Worm (Caenorhabditis elegans): ENCODE measurements around the gene chts-1.

chts-1 gene

DNA sequence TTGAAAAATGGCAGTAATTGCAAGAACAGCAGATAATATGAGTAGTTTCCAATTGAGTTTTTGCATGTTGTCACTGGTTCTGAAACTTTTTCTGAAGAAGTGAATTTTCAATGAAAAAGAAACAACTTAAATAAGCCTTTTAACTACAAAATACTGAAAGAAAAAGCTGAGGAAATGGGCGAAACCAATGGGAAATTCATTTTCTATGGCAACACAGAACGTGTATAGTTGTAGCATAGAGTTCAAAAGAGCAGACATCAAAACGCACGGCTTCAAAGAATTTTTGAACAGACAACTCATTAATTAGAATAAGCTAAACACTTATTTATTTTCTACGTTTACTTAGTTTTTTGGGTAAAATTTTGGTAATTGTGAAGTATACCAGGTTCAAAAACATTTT is 26.4 kb downstream of the chts-1 start, which contains the start of gene F48E3.2:
TSS of gene F48E3.2 (minus strand) at position 101 of the 400 bp plus-strand sequence.
- TF ChIP-seq med-1 (GFP tag; optimal IDR thresholded peaks at IDR 0.05; ENCODE audit: insufficient read depth) = no peak
- no peak for TF ChIP-seq ref-1 (GFP tag; conservative IDR thresholded peaks at IDR 0.05)
- TF ChIP-seq flt-1 (GFP tag; IDR thresholded peaks at IDR 0.05) = no peak
- TF ChIP-seq T22C8.4 (GFP tag; IDR thresholded peaks at IDR 0.05) = no peak
- no peak for TF ChIP-seq cog-1 (tag; optimal IDR thresholded peaks at IDR 0.05)
- TF ChIP-seq ztf-29 (GFP tag; IDR thresholded peaks at IDR 0.05) = no peak
- no peak for TF ChIP-seq klf-2 (GFP tag; conservative IDR thresholded peaks at IDR 0.05)
- TF ChIP-seq tab-1 (GFP tag; IDR thresholded peaks at IDR 0.05) = no peak
- TF ChIP-seq ztf-23 (GFP tag; IDR thresholded peaks at IDR 0.05) = no peak

DNA sequence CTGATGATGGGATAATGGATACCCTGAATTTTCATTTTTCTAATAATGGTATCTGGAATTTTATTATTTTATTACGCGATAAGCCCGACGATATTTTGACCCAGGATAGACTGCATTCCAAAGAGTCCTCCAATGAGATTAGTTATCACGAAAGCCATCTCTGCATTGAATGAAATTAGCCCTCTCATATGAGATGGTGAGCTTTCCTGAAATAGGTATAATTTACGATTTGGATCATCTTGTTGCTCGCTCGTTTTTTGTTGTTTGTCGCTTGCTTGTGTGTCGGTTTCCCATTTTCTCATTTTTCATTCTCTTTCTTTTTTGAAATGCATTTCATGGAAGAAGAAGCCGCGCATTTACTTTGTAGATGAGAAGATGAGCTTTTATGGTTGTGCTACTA is 27.9 kb downstream of the chts-1 start:
- TF ChIP-seq flt-1 (GFP tag; IDR thresholded peaks at IDR 0.05) = no peak
- TF ChIP-seq ztf-29 (GFP tag; IDR thresholded peaks at IDR 0.05) = no peak
- TF ChIP-seq ref-1 (GFP tag; conservative IDR thresholded peaks at IDR 0.05) = no peak
- no peak for TF ChIP-seq T22C8.4 (GFP tag; IDR thresholded peaks at IDR 0.05)
- no peak for TF ChIP-seq klf-2 (GFP tag; conservative IDR thresholded peaks at IDR 0.05)
- no peak for TF ChIP-seq med-1 (GFP tag; optimal IDR thresholded peaks at IDR 0.05; ENCODE audit: insufficient read depth)
- TF ChIP-seq tab-1 (GFP tag; IDR thresholded peaks at IDR 0.05) = no peak
- no peak for TF ChIP-seq ztf-23 (GFP tag; IDR thresholded peaks at IDR 0.05)
- TF ChIP-seq cog-1 (tag; optimal IDR thresholded peaks at IDR 0.05) = no peak

DNA sequence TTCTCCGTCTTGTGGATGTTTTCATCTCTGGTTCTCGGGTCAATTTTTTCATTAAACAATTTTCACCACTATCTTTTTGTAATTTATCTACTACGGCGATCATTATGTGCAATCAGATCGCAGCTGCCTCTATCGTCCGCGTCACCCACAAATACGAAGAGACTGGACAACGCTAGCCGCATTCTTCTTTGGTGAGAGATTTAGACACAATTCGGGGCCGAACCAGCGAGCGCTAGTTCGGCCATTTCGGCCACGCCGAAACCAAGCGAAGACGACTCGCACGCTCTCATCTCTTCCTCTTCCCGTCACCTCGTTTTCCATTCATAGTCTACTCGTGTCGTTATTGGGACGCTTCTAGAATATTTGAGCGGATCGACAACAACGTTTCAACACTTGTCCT is 33.7 kb downstream of the chts-1 start, which contains the start of gene gly-12:
TSS of gene gly-12 (plus strand) at position 117 of the 400 bp plus-strand sequence.
- TF ChIP-seq flt-1 (GFP tag; IDR thresholded peaks at IDR 0.05) (no peak), klf-2 (GFP tag; conservative IDR thresholded peaks at IDR 0.05) (no peak), ztf-23 (GFP tag; IDR thresholded peaks at IDR 0.05) (no peak), med-1 (GFP tag; optimal IDR thresholded peaks at IDR 0.05; ENCODE audit: insufficient read depth) (no peak), cog-1 (tag; optimal IDR thresholded peaks at IDR 0.05) (no peak), tab-1 (GFP tag; IDR thresholded peaks at IDR 0.05) (no peak), ztf-29 (GFP tag; IDR thresholded peaks at IDR 0.05) (no peak), ref-1 (GFP tag; conservative IDR thresholded peaks at IDR 0.05) (no peak), T22C8.4 (GFP tag; IDR thresholded peaks at IDR 0.05) (no peak)

DNA sequence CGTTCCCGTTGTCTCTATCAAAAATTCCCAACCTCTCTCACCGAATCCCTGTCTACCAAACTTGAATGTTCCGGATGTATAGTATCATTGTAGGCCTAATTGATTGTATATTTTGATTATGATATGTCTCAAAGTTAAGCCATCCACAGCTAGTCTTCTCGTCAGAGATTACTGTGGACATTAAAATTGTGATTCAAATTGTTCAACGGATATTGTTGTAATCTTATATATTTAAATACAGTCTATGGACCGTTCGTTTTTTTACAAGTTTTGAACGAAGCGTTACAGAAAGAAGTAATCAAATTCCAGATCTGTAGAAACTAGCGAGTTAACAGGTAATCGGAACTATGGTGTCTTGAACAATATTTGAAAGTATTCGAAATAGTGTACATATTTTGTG is 38.7 kb downstream of the chts-1 start, which contains the start of gene F48E3.9:
TSS of gene F48E3.9 (plus strand) at position 301 of the 400 bp plus-strand sequence.
- no peak for TF ChIP-seq cog-1 (tag; optimal IDR thresholded peaks at IDR 0.05)
- no peak for TF ChIP-seq ztf-29 (GFP tag; IDR thresholded peaks at IDR 0.05)
- no peak for TF ChIP-seq T22C8.4 (GFP tag; IDR thresholded peaks at IDR 0.05)
- TF ChIP-seq klf-2 (GFP tag; conservative IDR thresholded peaks at IDR 0.05) = no peak
- TF ChIP-seq med-1 (GFP tag; optimal IDR thresholded peaks at IDR 0.05; ENCODE audit: insufficient read depth) = no peak
- TF ChIP-seq ref-1 (GFP tag; conservative IDR thresholded peaks at IDR 0.05) = no peak
- TF ChIP-seq ztf-23 (GFP tag; IDR thresholded peaks at IDR 0.05) = no peak
- TF ChIP-seq flt-1 (GFP tag; IDR thresholded peaks at IDR 0.05) = no peak
- no peak for TF ChIP-seq tab-1 (GFP tag; IDR thresholded peaks at IDR 0.05)

DNA sequence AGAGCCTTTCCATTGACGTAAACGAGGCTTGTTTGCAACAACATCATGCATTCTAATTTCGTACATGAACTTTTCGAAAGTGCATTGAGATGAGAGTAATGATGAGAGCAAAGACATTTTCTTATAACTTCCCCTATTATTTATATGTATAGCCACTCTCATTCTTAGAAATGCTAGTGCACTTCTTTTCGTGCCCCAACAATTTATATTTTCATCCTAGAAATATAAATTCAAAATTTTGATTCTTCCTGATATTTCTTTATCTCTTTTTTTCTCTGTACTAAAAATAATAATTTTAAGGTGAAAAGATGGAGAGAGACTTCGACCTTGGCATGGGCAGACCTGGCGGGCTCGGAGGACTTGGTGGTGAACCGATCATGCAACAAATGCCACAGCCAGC is 40.5 kb downstream of the chts-1 start, which contains the start of gene mek-1:
TSS of gene mek-1 (plus strand) at position 301 of the 400 bp plus-strand sequence.
- no peak for TF ChIP-seq ztf-29 (GFP tag; IDR thresholded peaks at IDR 0.05)
- TF ChIP-seq flt-1 (GFP tag; IDR thresholded peaks at IDR 0.05) = no peak
- no peak for TF ChIP-seq med-1 (GFP tag; optimal IDR thresholded peaks at IDR 0.05; ENCODE audit: insufficient read depth)
- no peak for TF ChIP-seq T22C8.4 (GFP tag; IDR thresholded peaks at IDR 0.05)
- TF ChIP-seq ztf-23 (GFP tag; IDR thresholded peaks at IDR 0.05) = no peak
- no peak for TF ChIP-seq klf-2 (GFP tag; conservative IDR thresholded peaks at IDR 0.05)
- TF ChIP-seq tab-1 (GFP tag; IDR thresholded peaks at IDR 0.05) = no peak
- TF ChIP-seq ref-1 (GFP tag; conservative IDR thresholded peaks at IDR 0.05) = no peak
- no peak for TF ChIP-seq cog-1 (tag; optimal IDR thresholded peaks at IDR 0.05)

DNA sequence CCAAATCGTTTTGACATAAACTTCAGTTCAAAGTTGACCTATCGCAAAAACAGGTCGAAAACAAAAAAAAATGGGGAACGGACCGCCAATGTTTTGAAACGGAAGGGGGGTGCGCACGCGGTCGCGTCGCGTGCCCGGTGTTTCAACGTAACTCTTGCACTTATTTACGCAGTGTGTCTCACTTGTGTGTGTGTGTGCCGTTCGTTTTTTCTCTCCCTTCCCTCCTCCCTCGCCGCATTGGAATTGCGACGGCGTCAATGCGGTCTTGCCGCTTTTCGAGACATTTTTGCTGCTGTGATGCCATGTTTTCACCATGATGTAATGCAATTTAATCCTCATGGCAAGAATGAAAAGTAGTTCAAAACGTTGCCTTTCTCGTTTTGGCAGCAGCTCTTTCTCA is 41.0 kb downstream of the chts-1 start:
- no peak for TF ChIP-seq ref-1 (GFP tag; conservative IDR thresholded peaks at IDR 0.05)
- TF ChIP-seq med-1 (GFP tag; optimal IDR thresholded peaks at IDR 0.05; ENCODE audit: insufficient read depth) = no peak
- TF ChIP-seq T22C8.4 (GFP tag; IDR thresholded peaks at IDR 0.05) = no peak
- TF ChIP-seq ztf-29 (GFP tag; IDR thresholded peaks at IDR 0.05) = no peak
- no peak for TF ChIP-seq flt-1 (GFP tag; IDR thresholded peaks at IDR 0.05)
- TF ChIP-seq klf-2 (GFP tag; conservative IDR thresholded peaks at IDR 0.05) = no peak

DNA sequence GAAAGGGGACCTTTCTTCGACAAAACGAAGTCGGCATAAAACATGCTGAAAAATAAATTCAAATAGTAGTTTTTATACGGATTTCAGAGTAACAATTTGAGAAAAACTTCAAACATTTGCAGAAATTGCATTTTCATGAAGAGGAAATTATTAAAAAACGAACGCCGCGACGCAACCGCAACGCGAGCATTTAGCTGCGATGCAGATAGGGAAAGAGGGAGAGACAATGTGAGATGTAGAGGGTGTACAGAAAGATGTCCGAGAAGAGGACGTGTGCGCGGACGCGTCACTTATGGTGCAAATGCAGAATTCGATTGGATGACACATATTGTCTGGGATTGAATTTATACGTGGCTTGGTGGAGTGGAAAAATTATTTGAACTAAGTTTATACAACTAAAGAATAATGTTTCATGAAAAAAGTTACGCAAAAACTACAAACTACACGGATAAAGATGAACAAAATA is 44.5 kb downstream of the chts-1 start, which contains the start of gene coh-1:
TSS of gene coh-1 (minus strand) at position 51 of the 466 bp plus-strand sequence.
- TF ChIP-seq ztf-23 (GFP tag; IDR thresholded peaks at IDR 0.05) (0 out of 2 replicates have a peak, but pooled peaks have one; percentile 16), cog-1 (tag; optimal IDR thresholded peaks at IDR 0.05) (no peak)

DNA sequence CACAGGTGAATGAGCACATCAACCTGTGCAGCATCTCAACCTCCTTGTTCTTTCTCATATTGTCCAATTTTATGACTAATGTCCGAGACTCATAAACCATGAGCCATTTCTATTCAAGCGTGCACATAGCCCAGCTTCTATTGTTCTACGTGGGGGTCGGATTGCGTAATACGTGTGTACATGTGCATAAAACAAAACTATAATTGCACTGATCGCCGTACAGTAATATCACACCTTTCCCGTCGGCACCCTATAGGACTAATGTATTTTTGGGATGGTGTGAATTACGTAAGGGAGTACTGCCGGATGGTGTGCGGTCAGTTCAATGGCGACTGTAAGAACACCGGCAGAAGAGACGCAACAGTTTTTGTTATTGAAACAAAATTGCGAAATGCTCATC is 49.6 kb downstream of the chts-1 start:
- TF ChIP-seq tab-1 (GFP tag; IDR thresholded peaks at IDR 0.05) (no peak), ztf-23 (GFP tag; IDR thresholded peaks at IDR 0.05) (no peak), ztf-29 (GFP tag; IDR thresholded peaks at IDR 0.05) (no peak), cog-1 (tag; optimal IDR thresholded peaks at IDR 0.05) (no peak), med-1 (GFP tag; optimal IDR thresholded peaks at IDR 0.05; ENCODE audit: insufficient read depth) (no peak), T22C8.4 (GFP tag; IDR thresholded peaks at IDR 0.05) (no peak), ref-1 (GFP tag; conservative IDR thresholded peaks at IDR 0.05) (no peak), klf-2 (GFP tag; conservative IDR thresholded peaks at IDR 0.05) (no peak), flt-1 (GFP tag; IDR thresholded peaks at IDR 0.05) (no peak)

DNA sequence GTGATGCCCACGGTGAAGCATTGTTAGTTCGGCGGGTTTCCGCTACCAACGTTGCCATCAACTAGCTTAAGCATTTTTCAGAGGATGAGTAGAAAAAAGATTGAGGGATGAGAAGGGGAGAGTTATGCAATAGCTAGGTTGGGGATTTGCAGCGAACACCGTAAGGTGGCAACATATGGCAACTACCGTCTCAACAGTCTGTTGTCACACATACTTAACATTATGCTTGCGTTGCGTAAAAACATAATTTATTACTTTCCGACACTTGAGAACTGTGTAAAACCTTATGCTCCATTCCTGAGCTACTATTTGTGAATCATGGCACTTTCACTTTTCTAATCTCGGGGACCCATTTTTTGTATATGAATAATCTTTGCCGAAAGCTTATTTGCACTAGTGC is 52.8 kb downstream of the chts-1 start:
- no peak for TF ChIP-seq tab-1 (GFP tag; IDR thresholded peaks at IDR 0.05)
- no peak for TF ChIP-seq med-1 (GFP tag; optimal IDR thresholded peaks at IDR 0.05; ENCODE audit: insufficient read depth)
- TF ChIP-seq cog-1 (tag; optimal IDR thresholded peaks at IDR 0.05) = no peak
- no peak for TF ChIP-seq flt-1 (GFP tag; IDR thresholded peaks at IDR 0.05)
- no peak for TF ChIP-seq ztf-29 (GFP tag; IDR thresholded peaks at IDR 0.05)
- TF ChIP-seq ztf-23 (GFP tag; IDR thresholded peaks at IDR 0.05) = no peak
- TF ChIP-seq klf-2 (GFP tag; conservative IDR thresholded peaks at IDR 0.05) = no peak
- no peak for TF ChIP-seq T22C8.4 (GFP tag; IDR thresholded peaks at IDR 0.05)
- no peak for TF ChIP-seq ref-1 (GFP tag; conservative IDR thresholded peaks at IDR 0.05)

DNA sequence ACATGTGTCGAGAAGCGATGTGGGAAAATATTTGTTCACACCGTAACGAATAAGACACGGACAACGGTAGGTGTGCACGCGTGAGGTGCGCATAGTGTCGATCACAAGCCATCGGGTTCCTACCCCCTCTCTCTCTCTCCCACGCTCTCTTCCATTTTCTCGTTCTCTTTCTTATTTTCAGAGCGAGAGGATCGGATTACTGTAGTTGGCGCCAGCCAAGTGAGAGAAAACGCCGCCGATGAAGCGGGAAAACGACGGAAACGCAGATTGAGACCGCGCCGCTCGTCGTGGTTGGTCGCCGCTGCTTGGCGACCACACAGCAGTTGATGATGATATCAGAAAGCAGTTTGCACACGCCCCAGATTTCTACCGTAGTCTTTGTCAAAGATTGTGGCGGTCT is 55.1 kb downstream of the chts-1 start:
- TF ChIP-seq T22C8.4 (GFP tag; IDR thresholded peaks at IDR 0.05) = no peak
- no peak for TF ChIP-seq ref-1 (GFP tag; conservative IDR thresholded peaks at IDR 0.05)
- no peak for TF ChIP-seq cog-1 (tag; optimal IDR thresholded peaks at IDR 0.05)
- TF ChIP-seq klf-2 (GFP tag; conservative IDR thresholded peaks at IDR 0.05) = no peak
- no peak for TF ChIP-seq ztf-29 (GFP tag; IDR thresholded peaks at IDR 0.05)
- TF ChIP-seq tab-1 (GFP tag; IDR thresholded peaks at IDR 0.05) = no peak
- no peak for TF ChIP-seq flt-1 (GFP tag; IDR thresholded peaks at IDR 0.05)
- no peak for TF ChIP-seq med-1 (GFP tag; optimal IDR thresholded peaks at IDR 0.05; ENCODE audit: insufficient read depth)
- no peak for TF ChIP-seq ztf-23 (GFP tag; IDR thresholded peaks at IDR 0.05)

Data from whole organism, midembryonic.